Fruit fly (Drosophila melanogaster) whole organism, wandering third instar larva: ENCODE results near the gene PolE1.

Experiments
- Abd-B ChIP-seq: fragments of >200 bp; optimal IDR thresholded peaks from 2 replicates; lab custom pipeline; 2017; ENCODE audit warnings: missing biosample characterization, missing genetic modification characterization
- CG32264 ChIP-seq: fragments of 200-800 bp; sonication (Bioruptor generic); optimal IDR thresholded peaks from 2 replicates; lab custom pipeline; 2016; ENCODE audit warnings: missing biosample characterization, missing genetic modification characterization
- CG9705 ChIP-seq: fragments of 200-800 bp; sonication (Bioruptor generic); optimal IDR thresholded peaks from 2 replicates; lab custom pipeline; 2018; ENCODE audit warnings: missing biosample characterization, mild to moderate bottlenecking, missing genetic modification characterization
- CrebA ChIP-seq: fragments of 200-800 bp; sonication (Bioruptor generic); optimal IDR thresholded peaks from 2 replicates; lab custom pipeline; 2016; ENCODE audit warnings: missing biosample characterization, mild to moderate bottlenecking, missing genetic modification characterization, borderline replicate concordance
- Dfd ChIP-seq: fragments of >200 bp; optimal IDR thresholded peaks from 2 replicates; lab custom pipeline; 2017; ENCODE audit warnings: missing biosample characterization, missing genetic modification characterization
- Dif ChIP-seq: fragments of 200-275, 200-300 bp; sonication (Bioruptor generic); optimal IDR thresholded peaks from 2 replicates; lab custom pipeline; 2018; ENCODE audit warnings: missing biosample characterization, missing genetic modification characterization; ENCODE audit not compliant: partially characterized antibody
- GATAd ChIP-seq: sonication (Bioruptor generic); optimal IDR thresholded peaks from 2 replicates; lab custom pipeline; 2016; ENCODE audit warnings: missing biosample characterization, missing genetic modification characterization
- HLH106 ChIP-seq: fragments of 200-800 bp; optimal IDR thresholded peaks from 3 replicates; lab custom pipeline; 2019; ENCODE audit warnings: missing biosample characterization, mild to moderate bottlenecking, missing genetic modification characterization, moderate library complexity
- Hnf4 ChIP-seq: fragments of 200-800 bp; sonication (Bioruptor generic); optimal IDR thresholded peaks from 2 replicates; lab custom pipeline; 2016; ENCODE audit warnings: missing biosample characterization, mild to moderate bottlenecking, missing genetic modification characterization
- Hr78 ChIP-seq: fragments of >200 bp; optimal IDR thresholded peaks from 2 replicates; lab custom pipeline; 2017; ENCODE audit warnings: missing biosample characterization, missing genetic modification characterization
- Hr83 ChIP-seq: fragments of 200-300 bp; sonication (Bioruptor generic); optimal IDR thresholded peaks from 2 replicates; lab custom pipeline; 2016; ENCODE audit warnings: missing biosample characterization, mild to moderate bottlenecking, missing genetic modification characterization, moderate library complexity; ENCODE audit not compliant: poor library complexity, severe bottlenecking
- Jra ChIP-seq: sonication (Bioruptor generic); optimal IDR thresholded peaks from 2 replicates; lab custom pipeline; 2016; ENCODE audit warnings: missing biosample characterization, missing genetic modification characterization
- Mio ChIP-seq: sonication (Bioruptor generic); optimal IDR thresholded peaks from 2 replicates; lab custom pipeline; 2016; ENCODE audit warnings: missing biosample characterization, missing genetic modification characterization
- Myc ChIP-seq: fragments of >200 bp; optimal IDR thresholded peaks from 2 replicates; lab custom pipeline; 2017
- N ChIP-seq: fragments of >200 bp; optimal IDR thresholded peaks from 2 replicates; lab custom pipeline; 2018; ENCODE audit warnings: missing biosample characterization, missing external identifiers, missing genetic modification characterization
- OdsH ChIP-seq: fragments of 200-800 bp; sonication (Bioruptor generic); optimal IDR thresholded peaks from 2 replicates; lab custom pipeline; 2016; ENCODE audit warnings: missing biosample characterization, mild to moderate bottlenecking, missing genetic modification characterization
- Rel ChIP-seq, 2 experiments: fragments of 200-800 bp; sonication (Bioruptor generic) in 1 of 2; optimal IDR thresholded peaks; 2 replicates in 1 of 2; 3 replicates in 1 of 2; lab custom pipeline; 2016 to 2019; ENCODE audit warnings: mild to moderate bottlenecking in 2 of 2, missing biosample characterization in 2 of 2, missing genetic modification characterization in 2 of 2, moderate library complexity in 1 of 2
- Sp1 ChIP-seq: fragments of 200-800 bp; sonication (Bioruptor generic); optimal IDR thresholded peaks from 3 replicates; lab custom pipeline; 2019; ENCODE audit warnings: missing biosample characterization, mild to moderate bottlenecking, missing genetic modification characterization, moderate library complexity
- Vsx2 ChIP-seq: fragments of 200-300, 225-300 bp; sonication (Bioruptor generic); optimal IDR thresholded peaks from 2 replicates; lab custom pipeline; 2018; ENCODE audit warnings: missing biosample characterization, missing genetic modification characterization; ENCODE audit not compliant: partially characterized antibody
- br ChIP-seq: fragments of 200-800 bp; sonication (Bioruptor generic); optimal IDR thresholded peaks from 2 replicates; lab custom pipeline; 2016; ENCODE audit warnings: missing biosample characterization, missing genetic modification characterization
- brk ChIP-seq: fragments of 200-800 bp; sonication (Bioruptor generic); optimal IDR thresholded peaks from 2 replicates; lab custom pipeline; 2016; ENCODE audit warnings: missing biosample characterization, mild to moderate bottlenecking, missing genetic modification characterization
- dl ChIP-seq, 2 experiments: fragments of 175-275, 200-275 bp in 1 of 2; fragments of 200-275 bp in 1 of 2; sonication (Bioruptor generic); optimal IDR thresholded peaks; lab custom pipeline; 2018; ENCODE audit warnings: mild to moderate bottlenecking in 2 of 2, missing biosample characterization in 2 of 2, missing genetic modification characterization in 2 of 2, moderate library complexity in 2 of 2; ENCODE audit not compliant: partially characterized antibody in 2 of 2, insufficient read depth in 1 of 2
- dmrt93B ChIP-seq: fragments of 200-800 bp; sonication (Bioruptor generic); optimal IDR thresholded peaks from 2 replicates; lab custom pipeline; 2018; ENCODE audit warnings: missing biosample characterization, mild to moderate bottlenecking, missing genetic modification characterization
- dsf ChIP-seq: sonication (Bioruptor generic); optimal IDR thresholded peaks from 2 replicates; lab custom pipeline; 2016; ENCODE audit warnings: missing biosample characterization, missing genetic modification characterization, borderline replicate concordance
- ey ChIP-seq: fragments of 200-800 bp; sonication (Bioruptor generic); optimal IDR thresholded peaks from 2 replicates; lab custom pipeline; 2016; ENCODE audit warnings: missing biosample characterization, missing genetic modification characterization
- foxo ChIP-seq, 2 experiments: fragments of 200-800 bp; sonication (Bioruptor generic); optimal IDR thresholded peaks; 2 replicates in 1 of 2; 3 replicates in 1 of 2; lab custom pipeline; 2016 to 2017; ENCODE audit warnings: missing biosample characterization in 2 of 2, missing genetic modification characterization in 2 of 2
- fru ChIP-seq: fragments of 200-800 bp; sonication (Bioruptor generic); optimal IDR thresholded peaks from 3 replicates; lab custom pipeline; 2016; ENCODE audit warnings: missing biosample characterization, mild to moderate bottlenecking, missing genetic modification characterization
- h ChIP-seq: fragments of 200-800 bp; sonication (Bioruptor generic); optimal IDR thresholded peaks from 3 replicates; lab custom pipeline; 2016; ENCODE audit warnings: missing biosample characterization, mild to moderate bottlenecking, missing genetic modification characterization
- jim ChIP-seq: fragments of 175-275, 200-325 bp; sonication (Bioruptor generic); optimal IDR thresholded peaks from 2 replicates; lab custom pipeline; 2016; ENCODE audit warnings: missing biosample characterization, mild to moderate bottlenecking, missing genetic modification characterization
- lola ChIP-seq: fragments of >200 bp; optimal IDR thresholded peaks from 2 replicates; lab custom pipeline; 2017; ENCODE audit warnings: missing biosample characterization, missing genetic modification characterization
- pan ChIP-seq: fragments of >200 bp; optimal IDR thresholded peaks from 2 replicates; lab custom pipeline; 2017
- psq ChIP-seq: fragments of 200-800 bp; sonication (Bioruptor generic); optimal IDR thresholded peaks from 3 replicates; lab custom pipeline; 2017; ENCODE audit warnings: missing biosample characterization, mild to moderate bottlenecking, missing genetic modification characterization, moderate library complexity
- rgr ChIP-seq: fragments of 200-800 bp; sonication (Bioruptor generic); optimal IDR thresholded peaks from 3 replicates; lab custom pipeline; 2016; ENCODE audit warnings: missing biosample characterization, mild to moderate bottlenecking, missing genetic modification characterization
- sage ChIP-seq: fragments of 200-800 bp; sonication (Bioruptor generic); optimal IDR thresholded peaks from 2 replicates; lab custom pipeline; 2016; ENCODE audit warnings: missing biosample characterization, mild to moderate bottlenecking, missing genetic modification characterization
- sv ChIP-seq: fragments of 200-800 bp; sonication (Bioruptor generic); optimal IDR thresholded peaks from 3 replicates; lab custom pipeline; 2016; ENCODE audit warnings: missing biosample characterization, missing genetic modification characterization
- tai ChIP-seq: sonication (Bioruptor generic); optimal IDR thresholded peaks from 2 replicates; lab custom pipeline; 2016; ENCODE audit warnings: missing biosample characterization, missing genetic modification characterization
- usp ChIP-seq: fragments of >200 bp; optimal IDR thresholded peaks from 2 replicates; lab custom pipeline; 2017; ENCODE audit warnings: missing biosample characterization, missing genetic modification characterization
- woc ChIP-seq: sonication (Bioruptor generic); optimal IDR thresholded peaks from 2 replicates; lab custom pipeline; 2016; ENCODE audit warnings: missing biosample characterization, mild to moderate bottlenecking, missing genetic modification characterization

Gene PolE1

dm6 chr3R:23312796-23313195 is 35.1 kb upstream of the PolE1 start:
- TF ChIP-seq N (GFP tag; lab: Kevin White, UChicago) (no peak), Hnf4 (no peak), fru (GFP tag; lab: Kevin White, UChicago) (no peak), usp (GFP tag; lab: Kevin White, UChicago) (no peak), Dif (GFP tag; lab: Kevin White, UChicago) (no peak), Hr83 (no peak), Jra (GFP tag; lab: Kevin White, UChicago) (no peak), CrebA (GFP tag; lab: Kevin White, UChicago) (no peak), OdsH (no peak), tai (GFP tag; lab: Kevin White, UChicago) (no peak), dsf (GFP tag; lab: Kevin White, UChicago) (no peak), lola (GFP tag; lab: Kevin White, UChicago) (no peak), dl (GFP tag; optimal IDR thresholded peaks at IDR 0.05; lab: Kevin White, UChicago; ENCODE audit: insufficient read depth in 1 of 2, partially characterized antibody in 2 of 2) (no peak), sv (GFP tag; lab: Kevin White, UChicago) (no peak), pan (lab: Kevin White, UChicago) (no peak), dmrt93B (GFP tag; lab: Kevin White, UChicago) (no peak)

- TF ChIP-seq Jra (GFP tag; lab: Kevin White, UChicago) (no peak), ey (no peak), foxo (GFP tag; optimal IDR thresholded peaks at IDR 0.05; lab: Kevin White, UChicago) (no peak), Hr83 (no peak), Vsx2 (GFP tag; lab: Kevin White, UChicago) (peak; percentile 1), N (GFP tag; lab: Kevin White, UChicago) (no peak), dmrt93B (GFP tag; lab: Kevin White, UChicago) (no peak), sv (GFP tag; lab: Kevin White, UChicago) (no peak), rgr (no peak), jim (peak; percentile 27), CrebA (GFP tag; lab: Kevin White, UChicago) (no peak), tai (GFP tag; lab: Kevin White, UChicago) (no peak), sage (GFP tag; lab: Kevin White, UChicago) (no peak), fru (GFP tag; lab: Kevin White, UChicago) (no peak), Rel (GFP tag; optimal IDR thresholded peaks at IDR 0.05; lab: Kevin White, UChicago) (no peak), Rel (tag; optimal IDR thresholded peaks at IDR 0.05; lab: Kevin White, UChicago) (no peak), Hr78 (GFP tag; lab: Kevin White, UChicago) (no peak), Sp1 (peak; percentile 45), HLH106 (peak; percentile 14), pan (lab: Kevin White, UChicago) (no peak), woc (GFP tag; lab: Kevin White, UChicago) (no peak), brk (GFP tag; lab: Kevin White, UChicago) (no peak), CG32264 (GFP tag; lab: Kevin White, UChicago) (no peak), GATAd (GFP tag; lab: Kevin White, UChicago) (no peak), lola (GFP tag; lab: Kevin White, UChicago) (no peak), psq (GFP tag; lab: Kevin White, UChicago) (peak; percentile 24), OdsH (no peak), Myc (lab: Kevin White, UChicago) (no peak), Dif (GFP tag; lab: Kevin White, UChicago) (peak; percentile 76), Hnf4 (no peak), CG9705 (GFP tag; lab: Kevin White, UChicago) (no peak), h (GFP tag; lab: Kevin White, UChicago) (no peak), Abd-B (GFP tag; lab: Kevin White, UChicago) (no peak), dl (GFP tag; optimal IDR thresholded peaks at IDR 0.05; lab: Kevin White, UChicago; ENCODE audit: insufficient read depth in 1 of 2, partially characterized antibody in 2 of 2) (peak; percentile 60 to 67), Dfd (GFP tag; lab: Kevin White, UChicago) (no peak), br (GFP tag; lab: Kevin White, UChicago) (no peak), dsf (GFP tag; lab: Kevin White, UChicago) (no peak), usp (GFP tag; lab: Kevin White, UChicago) (no peak), Mio (GFP tag; lab: Kevin White, UChicago) (no peak)
Observed at dm6 chr3R:23314332-23314731, 33.6 kb upstream of the PolE1 start.
